Fruit fly (Drosophila melanogaster) whole organism, embryonic: ENCODE results near the gene mat.

Experiments
- ATbp ChIP-seq: fragments of 200-800 bp; sonication (Bioruptor generic); optimal IDR thresholded peaks from 2 replicates; lab custom pipeline; 2017; ENCODE audit warnings: missing biosample characterization, mild to moderate bottlenecking, missing genetic modification characterization, missing genetic modification reagents
- BtbVII ChIP-seq: fragments of 200-800 bp; sonication (Bioruptor generic); optimal IDR thresholded peaks from 3 replicates; lab custom pipeline; 2017; ENCODE audit warnings: missing biosample characterization, mild to moderate bottlenecking, missing genetic modification characterization
- CG10959 ChIP-seq: fragments of 200-800 bp; sonication (Bioruptor generic); IDR thresholded peaks from 2 replicates; pipeline ENCODE4 v1.3.6; 2022; ENCODE audit warnings: missing biosample characterization, missing genetic modification characterization
- CG10979 ChIP-seq: fragments of 200-800 bp; sonication (Bioruptor generic); optimal IDR thresholded peaks from 2 replicates; lab custom pipeline; 2018; ENCODE audit warnings: missing biosample characterization, mild to moderate bottlenecking, missing genetic modification characterization, moderate library complexity
- CG13123 ChIP-seq: fragments of 200-800 bp; sonication (Bioruptor generic); optimal IDR thresholded peaks from 2 replicates; lab custom pipeline; 2016; ENCODE audit warnings: missing biosample characterization, missing genetic modification characterization
- CG14014 ChIP-seq: fragments of 200-800 bp; sonication (Bioruptor generic); IDR thresholded peaks from 2 replicates; pipeline ENCODE4 v1.3.6; 2022; ENCODE audit warnings: missing biosample characterization, missing genetic modification characterization
- CG14710 ChIP-seq: fragments of 200-800 bp; sonication (Bioruptor generic); optimal IDR thresholded peaks from 3 replicates; lab custom pipeline; 2019; ENCODE audit warnings: missing biosample characterization, mild to moderate bottlenecking, missing genetic modification characterization, moderate library complexity
- CG15011 ChIP-seq: fragments of 200-800 bp; sonication (Bioruptor generic); optimal IDR thresholded peaks from 3 replicates; lab custom pipeline; 2018; ENCODE audit warnings: missing biosample characterization, mild to moderate bottlenecking, missing genetic modification characterization
- CG15073 ChIP-seq: fragments of 200-800 bp; sonication (Bioruptor generic); optimal IDR thresholded peaks from 2 replicates; lab custom pipeline; 2016; ENCODE audit warnings: missing biosample characterization, missing genetic modification characterization
- CG18599 ChIP-seq: fragments of 200-800 bp; sonication (Bioruptor generic); optimal IDR thresholded peaks from 3 replicates; lab custom pipeline; 2017; ENCODE audit warnings: missing biosample characterization, missing genetic modification characterization, mild to moderate bottlenecking, moderate library complexity, missing genetic modification reagents
- CG2129 ChIP-seq: fragments of 200-800 bp; sonication (Bioruptor generic); IDR thresholded peaks from 2 replicates; pipeline ENCODE4 v1.3.6; 2022; ENCODE audit warnings: missing biosample characterization, missing genetic modification characterization; ENCODE audit not compliant: partially characterized antibody
- CG2678 ChIP-seq: fragments of 200-800 bp; sonication (Bioruptor generic); optimal IDR thresholded peaks from 3 replicates; lab custom pipeline; 2019; ENCODE audit warnings: missing biosample characterization, mild to moderate bottlenecking, missing genetic modification characterization, moderate library complexity
- CG31441 ChIP-seq: fragments of 200-800 bp; sonication (Bioruptor generic); IDR thresholded peaks from 2 replicates; pipeline ENCODE4 v1.3.6; 2022; ENCODE audit warnings: missing biosample characterization, missing genetic modification characterization
- CG3163 ChIP-seq: fragments of 200-800 bp; sonication (Bioruptor generic); optimal IDR thresholded peaks from 3 replicates; lab custom pipeline; 2016; ENCODE audit warnings: missing biosample characterization, missing genetic modification characterization
- CG32532 ChIP-seq: fragments of 200-800 bp; sonication (Bioruptor generic); IDR thresholded peaks from 2 replicates; pipeline ENCODE4 v1.3.6; 2022; ENCODE audit warnings: missing biosample characterization, missing genetic modification characterization
- CG34422 ChIP-seq: fragments of 200-800 bp; sonication (Bioruptor generic); IDR thresholded peaks from 3 replicates; pipeline ENCODE4 v1.3.6; 2022; ENCODE audit warnings: missing biosample characterization, missing genetic modification characterization
- CG3995 ChIP-seq: fragments of 200-800 bp; sonication (Bioruptor generic); optimal IDR thresholded peaks from 3 replicates; lab custom pipeline; 2016; ENCODE audit warnings: missing biosample characterization, missing genetic modification characterization
- CG7271 ChIP-seq: fragments of 200-800 bp; sonication (Bioruptor generic); optimal IDR thresholded peaks from 2 replicates; lab custom pipeline; 2018; ENCODE audit warnings: missing biosample characterization, mild to moderate bottlenecking, missing genetic modification characterization, moderate library complexity
- CG7928 ChIP-seq: fragments of 200-800 bp; sonication (Bioruptor generic); optimal IDR thresholded peaks from 2 replicates; lab custom pipeline; 2017; ENCODE audit warnings: missing biosample characterization, mild to moderate bottlenecking, missing genetic modification characterization
- CG8359 ChIP-seq: fragments of 200-800 bp; sonication (Bioruptor generic); optimal IDR thresholded peaks from 2 replicates; lab custom pipeline; 2017; ENCODE audit warnings: missing biosample characterization, mild to moderate bottlenecking, missing genetic modification characterization, borderline replicate concordance
- D19A ChIP-seq: fragments of 200-800 bp; optimal IDR thresholded peaks from 3 replicates; lab custom pipeline; 2019; ENCODE audit warnings: missing biosample characterization, mild to moderate bottlenecking, missing genetic modification characterization, moderate library complexity
- Deaf1 ChIP-seq: fragments of 200-800 bp; optimal IDR thresholded peaks from 3 replicates; lab custom pipeline; 2019; ENCODE audit warnings: missing biosample characterization, mild to moderate bottlenecking, missing genetic modification characterization, moderate library complexity
- Dll ChIP-seq: fragments of 200-800 bp; sonication (Bioruptor generic); IDR thresholded peaks from 4 replicates; pipeline ENCODE4 v1.3.6; 2022; ENCODE audit warnings: missing biosample characterization, missing genetic modification characterization; ENCODE audit not compliant: partially characterized antibody
- Dref ChIP-seq: fragments of 200-800 bp; sonication (Bioruptor generic); IDR thresholded peaks from 2 replicates; pipeline ENCODE4 v1.3.6; 2022; ENCODE audit warnings: missing biosample characterization, missing genetic modification characterization
- Hey ChIP-seq: fragments of 200-800 bp; sonication (Bioruptor generic); optimal IDR thresholded peaks from 3 replicates; lab custom pipeline; 2018; ENCODE audit warnings: missing biosample characterization, mild to moderate bottlenecking, missing genetic modification characterization
- Lhr ChIP-seq: fragments of 200-800 bp; sonication (Bioruptor generic); optimal IDR thresholded peaks from 3 replicates; lab custom pipeline; 2017; ENCODE audit warnings: mild to moderate bottlenecking, missing biosample characterization, missing genetic modification reagents, missing genetic modification characterization
- Lpt ChIP-seq: fragments of >200 bp; optimal IDR thresholded peaks from 2 replicates; lab custom pipeline; 2018; ENCODE audit warnings: missing biosample characterization, missing genetic modification characterization
- Six4 ChIP-seq: fragments of 200-800 bp; sonication (Bioruptor generic); optimal IDR thresholded peaks from 2 replicates; lab custom pipeline; 2016; ENCODE audit warnings: missing biosample characterization, missing genetic modification characterization
- Sox102F ChIP-seq: fragments of 200-800 bp; sonication (Bioruptor generic); optimal IDR thresholded peaks from 2 replicates; lab custom pipeline; 2018; ENCODE audit warnings: missing biosample characterization, mild to moderate bottlenecking, missing genetic modification characterization, moderate library complexity
- Vsx1 ChIP-seq: fragments of 200-800 bp; sonication (Bioruptor generic); optimal IDR thresholded peaks from 2 replicates; lab custom pipeline; 2017; ENCODE audit warnings: missing biosample characterization, mild to moderate bottlenecking, missing genetic modification characterization, missing genetic modification reagents
- bbx ChIP-seq: fragments of 200-800 bp; sonication (Bioruptor generic); IDR thresholded peaks from 2 replicates; pipeline ENCODE4 v1.3.6; 2022; ENCODE audit warnings: missing biosample characterization, missing genetic modification characterization; ENCODE audit not compliant: partially characterized antibody
- danr ChIP-seq: fragments of 200-800 bp; sonication (Bioruptor generic); IDR thresholded peaks from 2 replicates; pipeline ENCODE4 v1.3.6; 2022; ENCODE audit warnings: missing biosample characterization, missing genetic modification characterization
- fu2 ChIP-seq: fragments of 200-800 bp; sonication (Bioruptor generic); optimal IDR thresholded peaks from 2 replicates; lab custom pipeline; 2016; ENCODE audit warnings: missing biosample characterization, missing genetic modification characterization
- gcm ChIP-seq: fragments of 200-800 bp; sonication (Bioruptor generic); optimal IDR thresholded peaks from 2 replicates; lab custom pipeline; 2019; ENCODE audit warnings: missing biosample characterization, mild to moderate bottlenecking, missing genetic modification characterization, moderate library complexity
- hb ChIP-seq: fragments of 200-800 bp; sonication (Bioruptor generic); IDR thresholded peaks from 3 replicates; pipeline ENCODE4 v1.3.6; 2022; ENCODE audit warnings: missing biosample characterization, missing genetic modification characterization; ENCODE audit not compliant: partially characterized antibody
- inv ChIP-seq: fragments of 200-800 bp; sonication (Bioruptor generic); IDR thresholded peaks from 2 replicates; pipeline ENCODE4 v1.3.6; 2022; ENCODE audit warnings: missing biosample characterization, missing genetic modification characterization; ENCODE audit not compliant: partially characterized antibody
- lbe ChIP-seq: fragments of 200-800 bp; sonication (Bioruptor generic); optimal IDR thresholded peaks from 2 replicates; lab custom pipeline; 2016; ENCODE audit warnings: missing biosample characterization, mild to moderate bottlenecking, missing genetic modification characterization
- nmo ChIP-seq: fragments of 200-800 bp; sonication (Bioruptor generic); optimal IDR thresholded peaks from 2 replicates; lab custom pipeline; 2018; ENCODE audit warnings: missing biosample characterization, mild to moderate bottlenecking, missing genetic modification characterization, moderate library complexity
- odd ChIP-seq: fragments of 200-800 bp; sonication (Bioruptor generic); optimal IDR thresholded peaks from 2 replicates; lab custom pipeline; 2017; ENCODE audit warnings: missing biosample characterization, mild to moderate bottlenecking, missing genetic modification characterization
- onecut ChIP-seq: fragments of 200-800 bp; sonication (Bioruptor generic); IDR thresholded peaks from 2 replicates; pipeline ENCODE4 v1.3.6; 2022; ENCODE audit warnings: missing biosample characterization, missing genetic modification characterization
- pnt ChIP-seq: fragments of 200-800 bp; sonication (Bioruptor generic); optimal IDR thresholded peaks from 3 replicates; lab custom pipeline; 2016; ENCODE audit warnings: missing biosample characterization, missing genetic modification characterization
- repo ChIP-seq: fragments of 200-800 bp; sonication (Bioruptor generic); optimal IDR thresholded peaks from 2 replicates; lab custom pipeline; 2016; ENCODE audit warnings: missing biosample characterization, missing genetic modification characterization
- sens ChIP-seq: fragments of 200-800 bp; sonication (Bioruptor generic); peaks from one replicate; lab custom pipeline; 2016; ENCODE audit warnings: missing biosample characterization, missing genetic modification characterization
- so ChIP-seq: fragments of 200-800 bp; sonication (Bioruptor generic); IDR thresholded peaks from 3 replicates; pipeline ENCODE4 v1.3.6; 2022; ENCODE audit warnings: missing biosample characterization, missing genetic modification characterization
- sqz ChIP-seq: fragments of 200-800 bp; sonication (Bioruptor generic); optimal IDR thresholded peaks from 3 replicates; lab custom pipeline; 2018; ENCODE audit warnings: missing biosample characterization, mild to moderate bottlenecking, missing genetic modification characterization
- tgo ChIP-seq: fragments of 200-800 bp; sonication (Bioruptor generic); IDR thresholded peaks from 3 replicates; pipeline ENCODE4 v1.3.6; 2022; ENCODE audit warnings: missing biosample characterization, missing genetic modification characterization
- tin ChIP-seq: fragments of 200-800 bp; sonication (Bioruptor generic); optimal IDR thresholded peaks from 3 replicates; lab custom pipeline; 2016; ENCODE audit warnings: missing biosample characterization, missing genetic modification characterization
- tll ChIP-seq, 2 experiments: fragments of 200-800 bp in 1 of 2; fragments of >200 bp in 1 of 2; sonication (Bioruptor generic) in 1 of 2; optimal IDR thresholded peaks; 2 replicates each; lab custom pipeline; 2017 to 2019; ENCODE audit warnings: missing biosample characterization in 2 of 2, missing genetic modification characterization in 2 of 2, mild to moderate bottlenecking in 1 of 2, moderate library complexity in 1 of 2
- ttk ChIP-seq: fragments of 200-800 bp; sonication (Bioruptor generic); IDR thresholded peaks from 2 replicates; pipeline ENCODE4 v2.1.2; 2022; ENCODE audit warnings: missing biosample characterization, missing genetic modification characterization
- tx ChIP-seq: fragments of 200-800 bp; sonication (Bioruptor generic); optimal IDR thresholded peaks from 2 replicates; lab custom pipeline; 2016; ENCODE audit warnings: missing biosample characterization, missing genetic modification characterization
- wor ChIP-seq: fragments of 200-800 bp; sonication (Bioruptor generic); IDR thresholded peaks from 2 replicates; pipeline ENCODE4 v1.3.6; 2022; ENCODE audit warnings: missing biosample characterization, missing genetic modification characterization

Gene mat

dm6 chr3L:917225-917624 is 14.5 kb downstream of the mat start (continued):
- TF ChIP-seq onecut (GFP tag; lab: Robert Waterston, UW): no peak
- 0 out of 2 replicates have a peak, but pooled peaks have one; percentile 10 for TF ChIP-seq CG14014
- no peak for TF ChIP-seq Lpt (GFP tag; lab: Kevin White, UChicago)
- TF ChIP-seq wor: no peak
- no peak for TF ChIP-seq CG8359 (GFP tag; lab: Kevin White, UChicago)
- no peak for TF ChIP-seq CG7271
- TF ChIP-seq CG2129 (GFP tag; lab: Robert Waterston, UW): no peak
- no peak for TF ChIP-seq Six4
- TF ChIP-seq CG10959 (GFP tag; lab: Robert Waterston, UW): no peak
- TF ChIP-seq Hey (tag; lab: Kevin White, UChicago): no peak
- TF ChIP-seq gcm (GFP tag; lab: Kevin White, UChicago): no peak
- no peak for TF ChIP-seq inv
- TF ChIP-seq BtbVII: no peak
- TF ChIP-seq CG14710: no peak
- peak; percentile 37; the same call in 1 of the 2 replicates for TF ChIP-seq CG31441
- no peak for TF ChIP-seq danr (GFP tag; lab: Robert Waterston, UW)
- TF ChIP-seq Vsx1 (GFP tag; lab: Kevin White, UChicago): no peak
- TF ChIP-seq Lhr: no peak
- no peak for TF ChIP-seq hb (GFP tag; lab: Robert Waterston, UW)
- peak; percentile 59 for TF ChIP-seq ttk
- TF ChIP-seq tgo (GFP tag; lab: Robert Waterston, UW): peak; percentile 54; the same call in 2 of the 3 replicates
- peak; percentile 53 for TF ChIP-seq sens (GFP tag; lab: Kevin White, UChicago)
- no peak for TF ChIP-seq CG34422 (GFP tag; lab: Robert Waterston, UW)
- TF ChIP-seq odd: no peak
- peak; percentile 52; the same call in 1 of the 2 replicates for TF ChIP-seq CG32532 (GFP tag; lab: Robert Waterston, UW)
- TF ChIP-seq bbx: no peak
- no peak for TF ChIP-seq CG7928 (GFP tag; lab: Kevin White, UChicago)
- TF ChIP-seq CG3163 (GFP tag; lab: Kevin White, UChicago): no peak
- TF ChIP-seq sqz (GFP tag; lab: Kevin White, UChicago): no peak
- peak; percentile 32 for TF ChIP-seq CG18599 (GFP tag; lab: Kevin White, UChicago)
- no peak for TF ChIP-seq ATbp (GFP tag; lab: Kevin White, UChicago)
- no peak for TF ChIP-seq Dll
- TF ChIP-seq nmo: no peak
- TF ChIP-seq Sox102F: peak; percentile 45
- TF ChIP-seq CG15011 (GFP tag; lab: Kevin White, UChicago): no peak
- TF ChIP-seq CG15073 (GFP tag; lab: Kevin White, UChicago): no peak
- TF ChIP-seq D19A (tag; lab: Kevin White, UChicago): no peak
- TF ChIP-seq Dref (GFP tag; lab: Robert Waterston, UW): no peak
- no peak for TF ChIP-seq fu2 (GFP tag; lab: Kevin White, UChicago)
- TF ChIP-seq lbe: no peak
- TF ChIP-seq Deaf1: peak; percentile 9
- no peak for TF ChIP-seq repo (GFP tag; lab: Kevin White, UChicago)
- TF ChIP-seq CG13123: no peak
- no peak for TF ChIP-seq tll (GFP tag; optimal IDR thresholded peaks at IDR 0.05; lab: Kevin White, UChicago)
- no peak for TF ChIP-seq tx
- TF ChIP-seq CG10979 (tag; lab: Kevin White, UChicago): no peak
- peak; percentile 34 for TF ChIP-seq tin
- TF ChIP-seq CG3995: no peak
- peak; percentile 28; the same call in 1 of the 3 replicates for TF ChIP-seq so (GFP tag; lab: Robert Waterston, UW)
- TF ChIP-seq pnt (GFP tag; lab: Kevin White, UChicago): no peak
- peak; percentile 72 for TF ChIP-seq CG2678 (tag; lab: Kevin White, UChicago)
